Worm (Caenorhabditis elegans) whole organism, late embryonic: ENCODE results near the gene F32D8.13.

ENCODE experiments used
- C38D4.7 ChIP-seq: fragments of 200-800 bp; sonication (Bioruptor generic); optimal IDR thresholded peaks from 2 replicates; lab custom pipeline; 2018; ENCODE audit warnings: mild to moderate bottlenecking, missing genetic modification characterization, moderate library complexity, missing compliant biosample characterization
- F13H6.1 ChIP-seq: sonication (generic microtip); optimal IDR thresholded peaks from 2 replicates; lab custom pipeline; 2016; ENCODE audit warnings: missing genetic modification characterization, missing compliant biosample characterization
- K02D7.2 ChIP-seq: sonication (generic microtip); optimal IDR thresholded peaks from 2 replicates; lab custom pipeline; 2017; ENCODE audit warnings: mild to moderate bottlenecking, missing genetic modification characterization, missing compliant biosample characterization
- T23F11.4 ChIP-seq: fragments of 200-800 bp; sonication (Bioruptor generic); optimal IDR thresholded peaks from 2 replicates; lab custom pipeline; 2018; ENCODE audit warnings: mild to moderate bottlenecking, missing genetic modification characterization, missing compliant biosample characterization
- Y22D7AL.16 ChIP-seq: sonication (generic microtip); optimal IDR thresholded peaks from 2 replicates; lab custom pipeline; 2016; ENCODE audit warnings: missing genetic modification characterization, missing compliant biosample characterization
- ahr-1 ChIP-seq: sonication (generic microtip); optimal IDR thresholded peaks from 2 replicates; lab custom pipeline; 2016; ENCODE audit warnings: missing genetic modification characterization, missing compliant biosample characterization
- ama-1 ChIP-seq: fragments of 150-350 bp; optimal IDR thresholded peaks from 2 replicates; lab custom pipeline; 2014
- ceh-18 ChIP-seq: sonication (generic microtip); optimal IDR thresholded peaks from 2 replicates; lab custom pipeline; 2016; ENCODE audit warnings: missing genetic modification characterization, missing compliant biosample characterization
- ceh-2 ChIP-seq: sonication (generic microtip); optimal IDR thresholded peaks from 2 replicates; lab custom pipeline; 2016; ENCODE audit warnings: missing genotype, missing genetic modification characterization, missing compliant biosample characterization
- ceh-22 ChIP-seq: sonication (generic microtip); optimal IDR thresholded peaks from 2 replicates; lab custom pipeline; 2017; ENCODE audit warnings: missing biosample characterization, missing genetic modification characterization
- ceh-31 ChIP-seq: sonication (generic microtip); optimal IDR thresholded peaks from 2 replicates; lab custom pipeline; 2016; ENCODE audit warnings: missing genetic modification characterization, missing compliant biosample characterization
- ceh-48 ChIP-seq: sonication (generic microtip); optimal IDR thresholded peaks from 2 replicates; lab custom pipeline; 2016; ENCODE audit warnings: missing genetic modification characterization, inconsistent platforms, missing compliant biosample characterization
- ceh-6 ChIP-seq: fragments of 200-800 bp; sonication (Bioruptor generic); optimal IDR thresholded peaks from 2 replicates; lab custom pipeline; 2018; ENCODE audit warnings: mild to moderate bottlenecking, missing genetic modification characterization, missing compliant biosample characterization
- ceh-9 ChIP-seq: sonication (generic microtip); optimal IDR thresholded peaks from 2 replicates; lab custom pipeline; 2016; ENCODE audit warnings: mild to moderate bottlenecking, missing genetic modification characterization, inconsistent platforms, missing compliant biosample characterization
- dmd-4 ChIP-seq: sonication (generic microtip); optimal IDR thresholded peaks from 2 replicates; lab custom pipeline; 2016; ENCODE audit warnings: borderline replicate concordance, missing genetic modification characterization, missing compliant biosample characterization
- dve-1 ChIP-seq: sonication (generic microtip); optimal IDR thresholded peaks from 2 replicates; lab custom pipeline; 2017; ENCODE audit warnings: antibody characterized with exemption, mild to moderate bottlenecking, missing genetic modification characterization, missing compliant biosample characterization
- elt-2 ChIP-seq: sonication (generic microtip); optimal IDR thresholded peaks from 2 replicates; lab custom pipeline; 2016; ENCODE audit warnings: missing genetic modification reagents, missing genetic modification characterization, missing compliant biosample characterization
- eyg-1 ChIP-seq: sonication (generic microtip); optimal IDR thresholded peaks from 2 replicates; lab custom pipeline; 2016; ENCODE audit warnings: missing genotype, missing genetic modification characterization, missing compliant biosample characterization
- fax-1 ChIP-seq: sonication (generic microtip); optimal IDR thresholded peaks from 2 replicates; lab custom pipeline; 2016; ENCODE audit warnings: missing genotype, missing genetic modification characterization, missing compliant biosample characterization
- fkh-10 ChIP-seq: fragments of 150-350 bp; optimal IDR thresholded peaks from 2 replicates; lab custom pipeline; 2014; ENCODE audit warnings: missing biosample characterization, missing genetic modification reagents, missing genetic modification characterization
- fkh-6 ChIP-seq: sonication (generic microtip); optimal IDR thresholded peaks from 2 replicates; lab custom pipeline; 2016; ENCODE audit warnings: missing genetic modification characterization, missing compliant biosample characterization
- hlh-30 ChIP-seq: sonication (generic microtip); optimal IDR thresholded peaks from 2 replicates; lab custom pipeline; 2017; ENCODE audit warnings: antibody characterized with exemption, missing genetic modification characterization, missing compliant biosample characterization; ENCODE audit not compliant: insufficient read depth
- hlh-6 ChIP-seq: sonication (generic microtip); optimal IDR thresholded peaks from 2 replicates; lab custom pipeline; 2016; ENCODE audit warnings: missing genotype, missing genetic modification characterization, missing compliant biosample characterization
- lim-6 ChIP-seq: sonication (generic microtip); optimal IDR thresholded peaks from 2 replicates; lab custom pipeline; 2016; ENCODE audit warnings: missing genetic modification characterization, missing compliant biosample characterization
- lin-11 ChIP-seq: fragments of 200-800 bp; sonication (Bioruptor generic); optimal IDR thresholded peaks from 2 replicates; lab custom pipeline; 2018; ENCODE audit warnings: mild to moderate bottlenecking, missing genetic modification characterization, missing compliant biosample characterization
- mec-3 ChIP-seq: sonication (generic microtip); optimal IDR thresholded peaks from 2 replicates; lab custom pipeline; 2016; ENCODE audit warnings: borderline replicate concordance, missing genetic modification characterization, missing compliant biosample characterization
- nhr-11 ChIP-seq: fragments of 150-350 bp; optimal IDR thresholded peaks from 2 replicates; lab custom pipeline; 2014; ENCODE audit warnings: missing biosample characterization, missing genetic modification characterization
- nhr-232 ChIP-seq: sonication (generic microtip); optimal IDR thresholded peaks from 2 replicates; lab custom pipeline; 2016; ENCODE audit warnings: missing genetic modification characterization, missing compliant biosample characterization
- npax-4 ChIP-seq: sonication (generic microtip); optimal IDR thresholded peaks from 2 replicates; lab custom pipeline; 2016; ENCODE audit warnings: missing genetic modification characterization, missing compliant biosample characterization
- odd-2 ChIP-seq: sonication (generic microtip); optimal IDR thresholded peaks from 2 replicates; lab custom pipeline; 2017; ENCODE audit warnings: antibody characterized with exemption, mild to moderate bottlenecking, missing genetic modification characterization, missing compliant biosample characterization
- pag-3 ChIP-seq: sonication (generic microtip); optimal IDR thresholded peaks from 2 replicates; lab custom pipeline; 2016; ENCODE audit warnings: missing compliant biosample characterization, missing genetic modification characterization, borderline replicate concordance
- pax-1 ChIP-seq: fragments of 150-350 bp; optimal IDR thresholded peaks from 2 replicates; lab custom pipeline; 2014; ENCODE audit warnings: missing biosample characterization, missing genetic modification characterization
- pha-2 ChIP-seq: sonication (generic microtip); optimal IDR thresholded peaks from 2 replicates; lab custom pipeline; 2017; ENCODE audit warnings: mild to moderate bottlenecking, missing genetic modification characterization, missing compliant biosample characterization
- pha-4 ChIP-seq: fragments of 150-350 bp; optimal IDR thresholded peaks from 2 replicates; lab custom pipeline; 2018; ENCODE audit warnings: missing biosample characterization, missing genetic modification reagents, missing genetic modification characterization
- rnt-1 ChIP-seq: sonication (generic microtip); optimal IDR thresholded peaks from 2 replicates; lab custom pipeline; 2016; ENCODE audit warnings: missing genetic modification characterization, missing compliant biosample characterization
- sox-2 ChIP-seq: fragments of 200-800 bp; sonication (Bioruptor generic); IDR thresholded peaks from 2 replicates; pipeline ENCODE4 v1.3.6; 2022; ENCODE audit warnings: missing genetic modification reagents, missing genetic modification characterization, missing compliant biosample characterization
- sox-4 ChIP-seq: sonication (generic microtip); optimal IDR thresholded peaks from 2 replicates; lab custom pipeline; 2017; ENCODE audit warnings: mild to moderate bottlenecking, missing genetic modification characterization, inconsistent platforms, missing compliant biosample characterization
- tbx-2 ChIP-seq: sonication (generic microtip); optimal IDR thresholded peaks from 2 replicates; lab custom pipeline; 2016; ENCODE audit warnings: missing genetic modification characterization, missing compliant biosample characterization
- ttx-3 ChIP-seq: sonication (generic microtip); optimal IDR thresholded peaks from 2 replicates; lab custom pipeline; 2016; ENCODE audit warnings: missing genetic modification reagents, missing genetic modification characterization, missing compliant biosample characterization
- unc-3 ChIP-seq, 2 experiments: fragments of 200-800 bp in 1 of 2; sonication (Bioruptor generic) in 1 of 2; sonication (generic microtip) in 1 of 2; conservative IDR thresholded peaks in 1 of 2; optimal IDR thresholded peaks in 1 of 2; 2 replicates each; pipeline versions ENCODE4 v1.3.6 to Lab custom; 2016 to 2022; ENCODE audit warnings: missing compliant biosample characterization in 2 of 2, missing genetic modification characterization in 2 of 2, missing genetic modification reagents in 1 of 2
- zip-5 ChIP-seq: sonication (generic microtip); optimal IDR thresholded peaks from 2 replicates; lab custom pipeline; 2016; ENCODE audit warnings: missing genetic modification characterization, missing compliant biosample characterization
- ztf-16 ChIP-seq: sonication (generic microtip); optimal IDR thresholded peaks from 2 replicates; lab custom pipeline; 2017; ENCODE audit warnings: missing genetic modification characterization, missing compliant biosample characterization

F32D8.13 gene

ce11 chrV:10897172-10897571 is 829 bp upstream of the F32D8.13 start (continued):
- peak; percentile 40 for TF ChIP-seq fkh-6 (tag; lab: Kevin White, UChicago)
- TF ChIP-seq nhr-11 (tag; lab: Kevin White, UChicago): peak; percentile 7
- TF ChIP-seq eyg-1 (tag; lab: Kevin White, UChicago): peak; percentile 67
- peak; percentile 50 for TF ChIP-seq zip-5 (tag; lab: Kevin White, UChicago)
- TF ChIP-seq ceh-9 (tag; lab: Kevin White, UChicago): no peak
- TF ChIP-seq npax-4 (tag; lab: Kevin White, UChicago): no peak
- peak; percentile 60 for TF ChIP-seq Y22D7AL.16 (tag; lab: Kevin White, UChicago)
- TF ChIP-seq mec-3 (tag; lab: Kevin White, UChicago): no peak
- TF ChIP-seq F13H6.1 (tag; lab: Kevin White, UChicago): peak; percentile 66
- peak; percentile 95 for TF ChIP-seq dve-1 (tag; lab: Kevin White, UChicago)
- TF ChIP-seq nhr-232 (tag; lab: Kevin White, UChicago): no peak
- TF ChIP-seq ceh-22: no peak
- TF ChIP-seq ztf-16 (tag; lab: Kevin White, UChicago): peak; percentile 68
- TF ChIP-seq T23F11.4: peak; percentile 21
- peak; percentile 52 for TF ChIP-seq sox-4
- peak; percentile 23 for TF ChIP-seq dmd-4
- TF ChIP-seq lim-6 (tag; lab: Kevin White, UChicago): peak; percentile 57
- TF ChIP-seq ttx-3 (tag; lab: Kevin White, UChicago): no peak
- TF ChIP-seq ceh-31 (tag; lab: Kevin White, UChicago): peak; percentile 90
- peak; percentile 88 for TF ChIP-seq ceh-18 (tag; lab: Kevin White, UChicago)
- TF ChIP-seq sox-2 (GFP tag; lab: Robert Waterston, UW): no peak; the same call in 1 of the 2 replicates
- peak; percentile 82 for TF ChIP-seq elt-2
- TF ChIP-seq ahr-1 (tag; lab: Kevin White, UChicago): peak; percentile 65
- TF ChIP-seq unc-3 (GFP tag; conservative IDR thresholded peaks at IDR 0.05; lab: Robert Waterston, UW): 0 out of 2 replicates have a peak, but pooled peaks have one; percentile 36
- TF ChIP-seq unc-3 (tag; optimal IDR thresholded peaks at IDR 0.05; lab: Kevin White, UChicago): no peak
- TF ChIP-seq ceh-2 (tag; lab: Kevin White, UChicago): peak; percentile 66
- TF ChIP-seq lin-11 (tag; lab: Kevin White, UChicago): peak; percentile 36
- peak; percentile 49 for TF ChIP-seq fax-1
- TF ChIP-seq fkh-10 (GFP tag; lab: Kevin White, UChicago): peak; percentile 17
- TF ChIP-seq hlh-30: peak; percentile 60
- no peak for TF ChIP-seq ama-1 (lab: Kevin White, UChicago)
- peak; percentile 21 for TF ChIP-seq K02D7.2 (tag; lab: Kevin White, UChicago)
- peak; percentile 97 for TF ChIP-seq pax-1 (tag; lab: Kevin White, UChicago)
- TF ChIP-seq tbx-2 (tag; lab: Kevin White, UChicago): peak; percentile 92
- TF ChIP-seq C38D4.7: peak; percentile 4
- TF ChIP-seq rnt-1: peak; percentile 85
- peak; percentile 4 for TF ChIP-seq ceh-6
- TF ChIP-seq pha-4 (tag; lab: Kevin White, UChicago): no peak
- TF ChIP-seq pag-3 (tag; lab: Kevin White, UChicago): no peak
- peak; percentile 54 for TF ChIP-seq pha-2

ce11 chrV:10897106-10897171 is 596 bp upstream of the F32D8.13 start, which contains the start of gene sec-61.G:
sec-61.G (minus strand) TSS chrV:10897143.
- TF ChIP-seq C38D4.7 (no peak), zip-5 (tag; lab: Kevin White, UChicago) (no peak), tbx-2 (tag; lab: Kevin White, UChicago) (no peak), ceh-48 (no peak), lim-6 (tag; lab: Kevin White, UChicago) (no peak), ceh-31 (tag; lab: Kevin White, UChicago) (no peak), nhr-232 (tag; lab: Kevin White, UChicago) (no peak), hlh-6 (tag; lab: Kevin White, UChicago) (no peak), ceh-9 (tag; lab: Kevin White, UChicago) (no peak), odd-2 (tag; lab: Kevin White, UChicago) (no peak), K02D7.2 (tag; lab: Kevin White, UChicago) (no peak), ceh-6 (no peak)
